Fruit fly (Drosophila melanogaster) whole organism, embryonic: ENCODE results near the gene CG18622.

Experiments
- ATbp ChIP-seq: fragments of 200-800 bp; sonication (Bioruptor generic); optimal IDR thresholded peaks from 2 replicates; lab custom pipeline; 2017; ENCODE audit warnings: missing biosample characterization, mild to moderate bottlenecking, missing genetic modification characterization, missing genetic modification reagents
- CG10209 ChIP-seq: fragments of 200-800 bp; sonication (Bioruptor generic); optimal IDR thresholded peaks from 3 replicates; lab custom pipeline; 2017; ENCODE audit warnings: missing biosample characterization, mild to moderate bottlenecking, missing genetic modification characterization, missing genetic modification reagents
- CG10274 ChIP-seq: fragments of 200-800 bp; sonication (Bioruptor generic); optimal IDR thresholded peaks from 3 replicates; lab custom pipeline; 2017; ENCODE audit warnings: missing biosample characterization, mild to moderate bottlenecking, missing genetic modification characterization
- CG10431 ChIP-seq: fragments of 200-800 bp; sonication (Bioruptor generic); optimal IDR thresholded peaks from 3 replicates; lab custom pipeline; 2018; ENCODE audit warnings: missing biosample characterization, mild to moderate bottlenecking, missing genetic modification characterization
- CG11085 ChIP-seq: fragments of 200-800 bp; sonication (Bioruptor generic); IDR thresholded peaks from 2 replicates; pipeline ENCODE4 v1.3.6; 2022; ENCODE audit warnings: missing biosample characterization, missing genetic modification characterization
- CG12659 ChIP-seq: fragments of 200-800 bp; sonication (Bioruptor generic); optimal IDR thresholded peaks from 3 replicates; lab custom pipeline; 2017; ENCODE audit warnings: mild to moderate bottlenecking, missing biosample characterization, missing genetic modification reagents, missing genetic modification characterization
- CG15269 ChIP-seq: fragments of 200-800 bp; sonication (Bioruptor generic); optimal IDR thresholded peaks from 2 replicates; lab custom pipeline; 2018; ENCODE audit warnings: missing biosample characterization, mild to moderate bottlenecking, missing genetic modification characterization, moderate library complexity
- CG1529 ChIP-seq: fragments of 200-800 bp; sonication (Bioruptor generic); optimal IDR thresholded peaks from 3 replicates; lab custom pipeline; 2018; ENCODE audit warnings: missing biosample characterization, missing genetic modification characterization
- CG15696 ChIP-seq: fragments of 200-800 bp; sonication (Bioruptor generic); optimal IDR thresholded peaks from 2 replicates; lab custom pipeline; 2019; ENCODE audit warnings: missing biosample characterization, mild to moderate bottlenecking, missing genetic modification characterization, moderate library complexity
- CG17328 ChIP-seq: fragments of 200-800 bp; sonication (Bioruptor generic); IDR thresholded peaks from 2 replicates; pipeline ENCODE4 v1.3.6; 2022; ENCODE audit warnings: missing biosample characterization, missing genetic modification characterization
- CG17359 ChIP-seq: fragments of 200-800 bp; sonication (Bioruptor generic); optimal IDR thresholded peaks from 3 replicates; lab custom pipeline; 2018; ENCODE audit warnings: missing biosample characterization, mild to moderate bottlenecking, missing genetic modification characterization, moderate library complexity
- CG2120 ChIP-seq: fragments of 200-800 bp; sonication (Bioruptor generic); optimal IDR thresholded peaks from 3 replicates; lab custom pipeline; 2016; ENCODE audit warnings: missing biosample characterization, missing genetic modification characterization
- CG33557 ChIP-seq: fragments of 200-800 bp; sonication (Bioruptor generic); optimal IDR thresholded peaks from 2 replicates; lab custom pipeline; 2019; ENCODE audit warnings: missing biosample characterization, mild to moderate bottlenecking, missing genetic modification characterization, moderate library complexity
- CG3407 ChIP-seq: fragments of 200-800 bp; sonication (Bioruptor generic); optimal IDR thresholded peaks from 2 replicates; lab custom pipeline; 2018; ENCODE audit warnings: missing biosample characterization, mild to moderate bottlenecking, missing genetic modification characterization
- CG4282 ChIP-seq: fragments of 200-800 bp; sonication (Bioruptor generic); optimal IDR thresholded peaks from 2 replicates; lab custom pipeline; 2016; ENCODE audit warnings: missing biosample characterization, missing genetic modification characterization
- CG7271 ChIP-seq: fragments of 200-800 bp; sonication (Bioruptor generic); optimal IDR thresholded peaks from 2 replicates; lab custom pipeline; 2018; ENCODE audit warnings: missing biosample characterization, mild to moderate bottlenecking, missing genetic modification characterization, moderate library complexity
- CG8281 ChIP-seq: fragments of 200-800 bp; sonication (Bioruptor generic); optimal IDR thresholded peaks from 2 replicates; lab custom pipeline; 2018; ENCODE audit warnings: missing biosample characterization, mild to moderate bottlenecking, missing genetic modification characterization, moderate library complexity
- CG8765 ChIP-seq: fragments of 200-800 bp; sonication (Bioruptor generic); IDR thresholded peaks from 2 replicates; pipeline ENCODE4 v1.3.6; 2022; ENCODE audit warnings: missing biosample characterization, missing genetic modification characterization
- CG9797 ChIP-seq: fragments of 200-800 bp; sonication (Bioruptor generic); optimal IDR thresholded peaks from 3 replicates; lab custom pipeline; 2018; ENCODE audit warnings: missing biosample characterization, mild to moderate bottlenecking, missing genetic modification characterization
- Dfd ChIP-seq, 2 experiments: fragments of >200 bp; optimal IDR thresholded peaks; 2 replicates each; lab custom pipeline; 2017; ENCODE audit warnings: missing biosample characterization in 2 of 2, missing genetic modification characterization in 2 of 2
- Elba2 ChIP-seq: fragments of 200-800 bp; sonication (Bioruptor generic); optimal IDR thresholded peaks from 3 replicates; lab custom pipeline; 2016; ENCODE audit warnings: missing biosample characterization, missing genetic modification characterization
- GATAe ChIP-seq: fragments of 200-800 bp; sonication (Bioruptor generic); conservative IDR thresholded peaks from 2 replicates; pipeline ENCODE4 v1.3.6; 2022; ENCODE audit warnings: missing biosample characterization, missing genetic modification characterization
- HmgZ ChIP-seq: fragments of 200-800 bp; sonication (Bioruptor generic); optimal IDR thresholded peaks from 2 replicates; lab custom pipeline; 2018; ENCODE audit warnings: missing biosample characterization, mild to moderate bottlenecking, missing genetic modification characterization
- Lim3 ChIP-seq: fragments of 200-800 bp; sonication (Bioruptor generic); IDR thresholded peaks from 2 replicates; pipeline ENCODE4 v1.3.6; 2022; ENCODE audit warnings: missing biosample characterization, missing genetic modification characterization
- NK7.1 ChIP-seq: fragments of 200-800 bp; sonication (Bioruptor generic); optimal IDR thresholded peaks from 3 replicates; lab custom pipeline; 2016; ENCODE audit warnings: missing biosample characterization, missing genetic modification characterization
- PHDP ChIP-seq: fragments of 200-800 bp; sonication (Bioruptor generic); optimal IDR thresholded peaks from 3 replicates; lab custom pipeline; 2018; ENCODE audit warnings: missing biosample characterization, mild to moderate bottlenecking, missing genetic modification characterization, moderate library complexity
- Spps ChIP-seq: fragments of 200-800 bp; sonication (Bioruptor generic); optimal IDR thresholded peaks from 2 replicates; lab custom pipeline; 2018; ENCODE audit warnings: missing biosample characterization, mild to moderate bottlenecking, missing genetic modification characterization
- Vsx1 ChIP-seq: fragments of 200-800 bp; sonication (Bioruptor generic); optimal IDR thresholded peaks from 2 replicates; lab custom pipeline; 2017; ENCODE audit warnings: missing biosample characterization, mild to moderate bottlenecking, missing genetic modification characterization, missing genetic modification reagents
- bbx ChIP-seq: fragments of 200-800 bp; sonication (Bioruptor generic); IDR thresholded peaks from 2 replicates; pipeline ENCODE4 v1.3.6; 2022; ENCODE audit warnings: missing biosample characterization, missing genetic modification characterization; ENCODE audit not compliant: partially characterized antibody
- btn ChIP-seq: fragments of 200-800 bp; sonication (Bioruptor generic); optimal IDR thresholded peaks from 2 replicates; lab custom pipeline; 2016; ENCODE audit warnings: missing biosample characterization, missing genetic modification characterization
- chif ChIP-seq, 2 experiments: fragments of 200-800 bp; sonication (Bioruptor generic); optimal IDR thresholded peaks; 3 replicates each; lab custom pipeline; 2016; ENCODE audit warnings: missing biosample characterization in 2 of 2, missing genetic modification characterization in 2 of 2
- croc ChIP-seq: fragments of 200-800 bp; sonication (Bioruptor generic); conservative IDR thresholded peaks from 3 replicates; pipeline ENCODE4 v1.3.6; 2022; ENCODE audit warnings: missing biosample characterization, missing genetic modification characterization
- disco-r ChIP-seq: fragments of 200-800 bp; sonication (Bioruptor generic); optimal IDR thresholded peaks from 2 replicates; lab custom pipeline; 2016; ENCODE audit warnings: missing biosample characterization, missing genetic modification characterization
- dpn ChIP-seq, 2 experiments: fragments of 200-800 bp; sonication (Bioruptor generic); optimal IDR thresholded peaks; 3 replicates each; lab custom pipeline; 2016; ENCODE audit warnings: missing biosample characterization in 2 of 2, missing genetic modification characterization in 2 of 2
- ftz-f1 ChIP-seq: fragments of 200-800 bp; sonication (Bioruptor generic); optimal IDR thresholded peaks from 2 replicates; lab custom pipeline; 2016; ENCODE audit warnings: missing biosample characterization, missing genetic modification characterization
- gce ChIP-seq: fragments of 200-800 bp; sonication (Bioruptor generic); IDR thresholded peaks from 3 replicates; pipeline ENCODE4 v1.3.6; 2022; ENCODE audit warnings: missing biosample characterization, missing genetic modification characterization
- gsb ChIP-seq: fragments of 200-800 bp; sonication (Bioruptor generic); IDR thresholded peaks from 2 replicates; pipeline ENCODE4 v1.3.6; 2022; ENCODE audit warnings: missing biosample characterization, missing genetic modification characterization
- hbn ChIP-seq: fragments of 200-800 bp; sonication (Bioruptor generic); IDR thresholded peaks from 2 replicates; pipeline ENCODE4 v1.3.6; 2022; ENCODE audit warnings: missing biosample characterization, missing genetic modification characterization; ENCODE audit not compliant: partially characterized antibody
- hkb ChIP-seq, 2 experiments: fragments of 200-800 bp in 1 of 2; fragments of >200 bp in 1 of 2; sonication (Bioruptor generic) in 1 of 2; IDR thresholded peaks in 1 of 2; optimal IDR thresholded peaks in 1 of 2; 2 replicates each; pipeline versions ENCODE4 v1.3.6 to Lab custom; 2017 to 2022; ENCODE audit warnings: missing biosample characterization in 1 of 2, missing genetic modification characterization in 1 of 2
- insv ChIP-seq, 2 experiments: fragments of 200-800 bp; sonication (Bioruptor generic); optimal IDR thresholded peaks; 3 replicates each; lab custom pipeline; 2016 to 2018; ENCODE audit warnings: missing biosample characterization in 2 of 2, missing genetic modification characterization in 2 of 2
- lilli ChIP-seq: fragments of 200-800 bp; sonication (Bioruptor generic); optimal IDR thresholded peaks from 3 replicates; lab custom pipeline; 2016; ENCODE audit warnings: missing biosample characterization, missing genetic modification characterization
- mam ChIP-seq: fragments of 200-800 bp; sonication (Bioruptor generic); optimal IDR thresholded peaks from 3 replicates; lab custom pipeline; 2016; ENCODE audit warnings: missing biosample characterization, missing genetic modification characterization
- pita ChIP-seq: fragments of 200-800 bp; sonication (Bioruptor generic); optimal IDR thresholded peaks from 2 replicates; lab custom pipeline; 2017; ENCODE audit warnings: missing biosample characterization, mild to moderate bottlenecking, missing genetic modification characterization
- run ChIP-seq: fragments of 200-800 bp; sonication (Bioruptor generic); optimal IDR thresholded peaks from 3 replicates; lab custom pipeline; 2018; ENCODE audit warnings: missing biosample characterization, mild to moderate bottlenecking, missing genetic modification characterization
- schlank ChIP-seq: fragments of 200-800 bp; sonication (Bioruptor generic); optimal IDR thresholded peaks from 2 replicates; lab custom pipeline; 2018; ENCODE audit warnings: missing biosample characterization, mild to moderate bottlenecking, missing genetic modification characterization
- stc ChIP-seq: fragments of 200-800 bp; sonication (Bioruptor generic); IDR thresholded peaks from 2 replicates; pipeline ENCODE4 v1.3.6; 2022; ENCODE audit warnings: missing biosample characterization, missing genetic modification characterization
- tx ChIP-seq: fragments of 200-800 bp; sonication (Bioruptor generic); optimal IDR thresholded peaks from 2 replicates; lab custom pipeline; 2016; ENCODE audit warnings: missing biosample characterization, missing genetic modification characterization
- usp ChIP-seq: fragments of >200 bp; optimal IDR thresholded peaks from 2 replicates; lab custom pipeline; 2017; ENCODE audit warnings: missing biosample characterization, missing genetic modification characterization
- yki ChIP-seq: fragments of >200 bp; optimal IDR thresholded peaks from 3 replicates; lab custom pipeline; 2018

Gene CG18622

dm6 chr3R:16996059-16996959 lies 8.8 kb upstream of the CG18622 start, which contains the start of the genes EMC2A and CG3534 (continued):
- peak; percentile 69 for TF ChIP-seq CG9797
- TF ChIP-seq CG10431 (GFP tag; lab: Kevin White, UChicago) = no peak
- TF ChIP-seq CG17328 = no peak
- TF ChIP-seq CG2120 = peak; percentile 2
- no peak for TF ChIP-seq yki (lab: Kevin White, UChicago)
- TF ChIP-seq CG17359 = peak; percentile 8
- TF ChIP-seq CG8281 (tag; lab: Kevin White, UChicago) = no peak
- TF ChIP-seq CG15269 (tag; lab: Kevin White, UChicago) = no peak
- TF ChIP-seq croc (GFP tag; lab: Robert Waterston, UW) = no peak
- TF ChIP-seq CG12659 (GFP tag; lab: Kevin White, UChicago) = peak; percentile 2
- no peak for TF ChIP-seq Spps
- no peak for TF ChIP-seq gsb
- TF ChIP-seq pita (GFP tag; lab: Kevin White, UChicago) = no peak
- no peak for TF ChIP-seq CG1529 (GFP tag; lab: Kevin White, UChicago)
- TF ChIP-seq gce = no peak
- no peak for TF ChIP-seq CG33557 (GFP tag; lab: Kevin White, UChicago)
- TF ChIP-seq tx (GFP tag; lab: Kevin White, UChicago) = no peak
- TF ChIP-seq HmgZ (tag; lab: Kevin White, UChicago) = no peak
- peak; percentile 16; the same call in 1 of the 2 replicates for TF ChIP-seq bbx (GFP tag; lab: Robert Waterston, UW)
- no peak for TF ChIP-seq CG3407 (GFP tag; lab: Kevin White, UChicago)
- no peak for TF ChIP-seq CG7271 (tag; lab: Kevin White, UChicago)
- no peak for TF ChIP-seq schlank (tag; lab: Kevin White, UChicago)
- no peak for TF ChIP-seq chif (GFP tag; optimal IDR thresholded peaks at IDR 0.05; lab: Kevin White, UChicago)
- TF ChIP-seq hbn = no peak
- no peak for TF ChIP-seq CG8765 (GFP tag; lab: Robert Waterston, UW)
- peak; percentile 38 for TF ChIP-seq mam (GFP tag; lab: Kevin White, UChicago)
- peak in 1 of 2 experiments; percentile 44 for TF ChIP-seq dpn (GFP tag; optimal IDR thresholded peaks at IDR 0.05; lab: Kevin White, UChicago)
- TF ChIP-seq usp (GFP tag; lab: Kevin White, UChicago) = no peak
- TF ChIP-seq GATAe (GFP tag; lab: Robert Waterston, UW) = no peak
- TF ChIP-seq stc = no peak
- no peak for TF ChIP-seq lilli (GFP tag; lab: Kevin White, UChicago)
- no peak for TF ChIP-seq run
- no peak for TF ChIP-seq Vsx1 (GFP tag; lab: Kevin White, UChicago)
- TF ChIP-seq disco-r (GFP tag; lab: Kevin White, UChicago) = no peak
- no peak for TF ChIP-seq Elba2
- no peak for TF ChIP-seq Dfd (GFP tag; optimal IDR thresholded peaks at IDR 0.05; lab: Kevin White, UChicago)
- no peak for TF ChIP-seq ATbp (GFP tag; lab: Kevin White, UChicago)
- no peak for TF ChIP-seq CG4282 (GFP tag; lab: Kevin White, UChicago)
- no peak for TF ChIP-seq hkb (optimal IDR thresholded peaks at IDR 0.05; lab: Kevin White, UChicago)
- TF ChIP-seq hkb (GFP tag; IDR thresholded peaks at IDR 0.05; lab: Robert Waterston, UW) = peak; percentile 4
- peak; percentile 3 for TF ChIP-seq NK7.1 (GFP tag; lab: Kevin White, UChicago)
- no peak for TF ChIP-seq PHDP (tag; lab: Kevin White, UChicago)
- no peak for TF ChIP-seq CG11085 (GFP tag; lab: Robert Waterston, UW)
- no peak for TF ChIP-seq insv (GFP tag; optimal IDR thresholded peaks at IDR 0.05; lab: Kevin White, UChicago)
- peak; percentile 2 for TF ChIP-seq CG15696 (tag; lab: Kevin White, UChicago)
- no peak for TF ChIP-seq ftz-f1 (GFP tag; lab: Kevin White, UChicago)
- no peak for TF ChIP-seq Lim3 (GFP tag; lab: Robert Waterston, UW)
- TF ChIP-seq CG10209 (GFP tag; lab: Kevin White, UChicago) = no peak
- no peak for TF ChIP-seq CG10274 (GFP tag; lab: Kevin White, UChicago)
- no peak for TF ChIP-seq btn (GFP tag; lab: Kevin White, UChicago)
